Worm (Caenorhabditis elegans): ENCODE results near the gene C03H5.6.

The C03H5.6 gene

ce11 chrII:402435-402834 is 3.2 kb upstream of the C03H5.6 start, which contains the start of gene clec-10:
TSS of gene clec-10 (plus strand) at chrII:402678.
- TF ChIP-seq K09A11.1 (tag; optimal IDR thresholded peaks at IDR 0.05; ENCODE audit: insufficient read depth) (no peak), C38D4.7 (GFP tag; optimal IDR thresholded peaks at IDR 0.05) (no peak), tbx-2 (tag; optimal IDR thresholded peaks at IDR 0.05) (no peak), hlh-13 (GFP tag; optimal IDR thresholded peaks at IDR 0.05) (no peak), ceh-9 (tag; optimal IDR thresholded peaks at IDR 0.05) (no peak), K02D7.2 (tag; optimal IDR thresholded peaks at IDR 0.05) (no peak), tbx-7 (tag; optimal IDR thresholded peaks at IDR 0.05) (no peak), sdc-2 (tag; optimal IDR thresholded peaks at IDR 0.05) (no peak)

ce11 chrII:401211-401610 is 2.0 kb upstream of the C03H5.6 start:
- TF ChIP-seq F13H6.1 (tag; optimal IDR thresholded peaks at IDR 0.05) (no peak), ceh-31 (tag; optimal IDR thresholded peaks at IDR 0.05) (peak; percentile 9), unc-42 (tag; optimal IDR thresholded peaks at IDR 0.05) (peak; percentile 41), unc-3 (GFP tag; conservative IDR thresholded peaks at IDR 0.05) (0 out of 2 replicates have a peak, but pooled peaks have one; percentile 7), unc-3 (tag; optimal IDR thresholded peaks at IDR 0.05) (peak; percentile 63), nfya-1 (tag; optimal IDR thresholded peaks at IDR 0.05) (peak; percentile 8)

- TF ChIP-seq ceh-31 (tag; optimal IDR thresholded peaks at IDR 0.05) (no peak), unc-42 (tag; optimal IDR thresholded peaks at IDR 0.05) (peak; percentile 81)
These were observed 946 bp upstream of the C03H5.6 start for ce11 chrII:400167-400566.

ce11 chrII:388533-388932 is 10.7 kb downstream of the C03H5.6 start, which contains the start of gene nstp-4:
TSS of gene nstp-4 (plus strand) at chrII:388833.
- TF ChIP-seq ceh-18 (tag; optimal IDR thresholded peaks at IDR 0.05) (no peak), sox-2 (GFP tag; IDR thresholded peaks at IDR 0.05) (no peak), nhr-232 (tag; optimal IDR thresholded peaks at IDR 0.05) (no peak)

- TF ChIP-seq elt-2 (tag; optimal IDR thresholded peaks at IDR 0.05) (peak; percentile 15), K09A11.1 (tag; optimal IDR thresholded peaks at IDR 0.05; ENCODE audit: insufficient read depth) (no peak)
These were observed 11.3 kb downstream of the C03H5.6 start for ce11 chrII:387844-388355.

ce11 chrII:385957-386356 is 13.3 kb downstream of the C03H5.6 start, which contains the start of gene C03H5.3:
TSS of gene C03H5.3 (plus strand) at chrII:386088.
- no peak for TF ChIP-seq tbx-2 (tag; optimal IDR thresholded peaks at IDR 0.05)
- no peak for TF ChIP-seq pqm-1 (tag; optimal IDR thresholded peaks at IDR 0.05)

- TF ChIP-seq K02D7.2 (tag; optimal IDR thresholded peaks at IDR 0.05) (no peak), ceh-2 (tag; optimal IDR thresholded peaks at IDR 0.05) (no peak), nhr-232 (tag; optimal IDR thresholded peaks at IDR 0.05) (no peak), fkh-6 (tag; optimal IDR thresholded peaks at IDR 0.05) (no peak), hlh-8 (tag; optimal IDR thresholded peaks at IDR 0.05) (no peak), F13H6.1 (tag; optimal IDR thresholded peaks at IDR 0.05) (no peak), rnt-1 (tag; optimal IDR thresholded peaks at IDR 0.05) (no peak), pat-9 (tag; optimal IDR thresholded peaks at IDR 0.05) (no peak), ceh-31 (tag; optimal IDR thresholded peaks at IDR 0.05) (no peak), ceh-6 (GFP tag; optimal IDR thresholded peaks at IDR 0.05) (no peak), K09A11.1 (tag; optimal IDR thresholded peaks at IDR 0.05; ENCODE audit: insufficient read depth) (no peak)
These were observed 14.0 kb downstream of the C03H5.6 start, which contains the start of gene C03H5.5 for ce11 chrII:385258-385657. TSS of gene C03H5.5 (minus strand) at chrII:385358.

ce11 chrII:379935-380334 is 19.3 kb downstream of the C03H5.6 start, which contains the start of gene C03H5.7:
TSS of gene C03H5.7 (plus strand) at chrII:380235.
- TF ChIP-seq sdc-2 (tag; optimal IDR thresholded peaks at IDR 0.05) (no peak), K02D7.2 (tag; optimal IDR thresholded peaks at IDR 0.05) (no peak), unc-3 (GFP tag; conservative IDR thresholded peaks at IDR 0.05) (no peak), unc-3 (tag; optimal IDR thresholded peaks at IDR 0.05) (no peak), ceh-9 (tag; optimal IDR thresholded peaks at IDR 0.05) (no peak), zip-5 (tag; optimal IDR thresholded peaks at IDR 0.05) (no peak), ceh-30 (tag; optimal IDR thresholded peaks at IDR 0.05) (no peak), ztf-16 (tag; optimal IDR thresholded peaks at IDR 0.05) (no peak), lin-11 (tag; optimal IDR thresholded peaks at IDR 0.05) (no peak), sox-4 (tag; optimal IDR thresholded peaks at IDR 0.05) (no peak), C38D4.7 (GFP tag; optimal IDR thresholded peaks at IDR 0.05) (no peak), ceh-19 (GFP tag; optimal IDR thresholded peaks at IDR 0.05) (no peak), K09A11.1 (tag; optimal IDR thresholded peaks at IDR 0.05; ENCODE audit: insufficient read depth) (no peak), pqm-1 (tag; optimal IDR thresholded peaks at IDR 0.05) (no peak), fkh-10 (GFP tag; optimal IDR thresholded peaks at IDR 0.05) (no peak), C08G9.2 (tag; optimal IDR thresholded peaks at IDR 0.05) (no peak)

Data from whole organism, late embryonic.